Worm (Caenorhabditis elegans) whole organism, dauer: ENCODE results near the gene F21C10.10.

Source experiments
- unc-62 ChIP-seq: sonication (generic microtip); optimal IDR thresholded peaks from 2 replicates; lab custom pipeline; 2017; ENCODE audit warnings: missing biosample characterization, missing genetic modification reagents, missing genetic modification characterization

Gene F21C10.10

ce11 chrV:9069680-9070079, 26.4 kb upstream of the F21C10.10 start, which contains the start of gene T27E4.5:
T27E4.5 (minus strand) TSS chrV:9069780.
- no peak for TF ChIP-seq unc-62 (GFP tag; lab: Kevin White, UChicago)

ce11 chrV:9073322-9074038, 22.6 kb upstream of the F21C10.10 start, which contains the start of gene oac-50:
oac-50 (minus strand) TSS chrV:9073540.
- no peak for TF ChIP-seq unc-62 (GFP tag; lab: Kevin White, UChicago)

ce11 chrV:9074360-9074834, 21.7 kb upstream of the F21C10.10 start:
- no peak for TF ChIP-seq unc-62 (GFP tag; lab: Kevin White, UChicago)

- no peak for TF ChIP-seq unc-62 (GFP tag; lab: Kevin White, UChicago)
Measured at ce11 chrV:9075827-9076226, 20.2 kb upstream of the F21C10.10 start.

ce11 chrV:9076273-9076672, 19.8 kb upstream of the F21C10.10 start, which contains the start of gene T27E4.7:
T27E4.7 (minus strand) TSS chrV:9076322.
- TF ChIP-seq unc-62 (GFP tag; lab: Kevin White, UChicago) = no peak

ce11 chrV:9078067-9078581, 17.9 kb upstream of the F21C10.10 start:
- no peak for TF ChIP-seq unc-62 (GFP tag; lab: Kevin White, UChicago)

- TF ChIP-seq unc-62 (GFP tag; lab: Kevin White, UChicago) = no peak
Measured at ce11 chrV:9078815-9079525, 17.1 kb upstream of the F21C10.10 start.

- TF ChIP-seq unc-62 (GFP tag; lab: Kevin White, UChicago) = no peak
Measured at ce11 chrV:9079965-9080432, 16.1 kb upstream of the F21C10.10 start.

ce11 chrV:9081410-9081809, 14.7 kb upstream of the F21C10.10 start:
- TF ChIP-seq unc-62 (GFP tag; lab: Kevin White, UChicago) = no peak

- no peak for TF ChIP-seq unc-62 (GFP tag; lab: Kevin White, UChicago)
Measured at ce11 chrV:9082350-9082749, 13.7 kb upstream of the F21C10.10 start.

- TF ChIP-seq unc-62 (GFP tag; lab: Kevin White, UChicago) = no peak
Measured at ce11 chrV:9084252-9084651, 11.8 kb upstream of the F21C10.10 start.

- TF ChIP-seq unc-62 (GFP tag; lab: Kevin White, UChicago) = no peak
Measured at ce11 chrV:9085845-9086244, 10.2 kb upstream of the F21C10.10 start.

- no peak for TF ChIP-seq unc-62 (GFP tag; lab: Kevin White, UChicago)
Measured at ce11 chrV:9088758-9089157, 7.3 kb upstream of the F21C10.10 start.

ce11 chrV:9092209-9092608, 3.9 kb upstream of the F21C10.10 start, which contains the start of gene T27E4.1:
T27E4.1 (plus strand) TSS chrV:9092345.
- no peak for TF ChIP-seq unc-62 (GFP tag; lab: Kevin White, UChicago)

ce11 chrV:9094060-9094628, 1.9 kb upstream of the F21C10.10 start:
- TF ChIP-seq unc-62 (GFP tag; lab: Kevin White, UChicago) = no peak

ce11 chrV:9094976-9095375, 1.1 kb upstream of the F21C10.10 start:
- TF ChIP-seq unc-62 (GFP tag; lab: Kevin White, UChicago) = no peak
